Worm (Caenorhabditis elegans) whole organism, early embryonic: ENCODE results near the gene nyn-3.

Experiments used
- B0310.2 ChIP-seq: sonication (generic microtip); optimal IDR thresholded peaks from 2 replicates; lab custom pipeline; 2016; ENCODE audit warnings: mild to moderate bottlenecking, missing genetic modification characterization, missing compliant biosample characterization
- aly-1 ChIP-seq: sonication (generic microtip); optimal IDR thresholded peaks from 2 replicates; lab custom pipeline; 2016; ENCODE audit warnings: missing genetic modification characterization, missing compliant biosample characterization
- ama-1 ChIP-seq: fragments of 150-350 bp; optimal IDR thresholded peaks from 2 replicates; lab custom pipeline; 2014
- ceh-13 ChIP-seq: fragments of 200-800 bp; sonication (Bioruptor generic); optimal IDR thresholded peaks from 2 replicates; lab custom pipeline; 2018; ENCODE audit warnings: mild to moderate bottlenecking, missing genetic modification characterization, missing compliant biosample characterization
- ets-7 ChIP-seq: sonication (generic microtip); optimal IDR thresholded peaks from 2 replicates; lab custom pipeline; 2016; ENCODE audit warnings: missing genotype, missing genetic modification characterization, missing compliant biosample characterization
- flt-1 ChIP-seq: fragments of 200-800 bp; sonication (Bioruptor generic); IDR thresholded peaks from 2 replicates; pipeline ENCODE4 v1.3.6; 2022; ENCODE audit warnings: missing genetic modification characterization, missing compliant biosample characterization
- hmbx-1 ChIP-seq: sonication (generic microtip); optimal IDR thresholded peaks from 2 replicates; lab custom pipeline; 2016; ENCODE audit warnings: mild to moderate bottlenecking, missing genetic modification characterization, missing compliant biosample characterization
- hnd-1 ChIP-seq: sonication (generic microtip); optimal IDR thresholded peaks from 2 replicates; lab custom pipeline; 2016; ENCODE audit warnings: missing genetic modification characterization, missing compliant biosample characterization
- pes-1 ChIP-seq: fragments of 200-800 bp; sonication (Bioruptor generic); IDR thresholded peaks from 2 replicates; pipeline ENCODE4 v1.3.6; 2022; ENCODE audit warnings: missing genetic modification reagents, missing genetic modification characterization, missing compliant biosample characterization
- scrt-1 ChIP-seq: fragments of 200-800 bp; sonication (Bioruptor generic); IDR thresholded peaks from 2 replicates; pipeline ENCODE4 v1.3.6; 2022; ENCODE audit warnings: missing genetic modification characterization, missing compliant biosample characterization
- sea-1 ChIP-seq: fragments of 200-800 bp; sonication (Bioruptor generic); conservative IDR thresholded peaks from 2 replicates; pipeline ENCODE4 v1.3.6; 2022; ENCODE audit warnings: missing genetic modification characterization, missing compliant biosample characterization
- tbx-11 ChIP-seq: fragments of 200-800 bp; sonication (Bioruptor generic); IDR thresholded peaks from 2 replicates; pipeline ENCODE4 v1.3.6; 2022; ENCODE audit warnings: missing genetic modification characterization, missing compliant biosample characterization
- tbx-37 ChIP-seq: fragments of 200-800 bp; sonication (Bioruptor generic); conservative IDR thresholded peaks from 2 replicates; pipeline ENCODE4 v1.3.6; 2022; ENCODE audit warnings: missing genetic modification reagents, missing genetic modification characterization, missing compliant biosample characterization

ce11 chrII:6248503-6248902 lies 43.9 kb downstream of the nyn-3 start:
- TF ChIP-seq tbx-37 = peak; percentile 78
- peak; percentile 72 for TF ChIP-seq hnd-1 (tag; lab: Kevin White, UChicago)
- no peak for TF ChIP-seq ama-1
- peak; percentile 50 for TF ChIP-seq hmbx-1 (tag; lab: Kevin White, UChicago)
- TF ChIP-seq B0310.2 (tag; lab: Kevin White, UChicago) = peak; percentile 79
- TF ChIP-seq ets-7 (tag; lab: Kevin White, UChicago) = peak; percentile 81
- peak; percentile 89 for TF ChIP-seq scrt-1
- TF ChIP-seq flt-1 (GFP tag; lab: Robert Waterston, UW) = peak; percentile 82
- TF ChIP-seq aly-1 (tag; lab: Kevin White, UChicago) = peak; percentile 95
- peak; percentile 90 for TF ChIP-seq sea-1
- peak; percentile 82 for TF ChIP-seq ceh-13
- TF ChIP-seq tbx-11 (GFP tag; lab: Robert Waterston, UW) = peak; percentile 91
- peak; percentile 91 for TF ChIP-seq pes-1 (GFP tag; lab: Robert Waterston, UW)
